Worm (Caenorhabditis elegans): ENCODE data around the gene F35F10.13.

The F35F10.13 gene

DNA sequence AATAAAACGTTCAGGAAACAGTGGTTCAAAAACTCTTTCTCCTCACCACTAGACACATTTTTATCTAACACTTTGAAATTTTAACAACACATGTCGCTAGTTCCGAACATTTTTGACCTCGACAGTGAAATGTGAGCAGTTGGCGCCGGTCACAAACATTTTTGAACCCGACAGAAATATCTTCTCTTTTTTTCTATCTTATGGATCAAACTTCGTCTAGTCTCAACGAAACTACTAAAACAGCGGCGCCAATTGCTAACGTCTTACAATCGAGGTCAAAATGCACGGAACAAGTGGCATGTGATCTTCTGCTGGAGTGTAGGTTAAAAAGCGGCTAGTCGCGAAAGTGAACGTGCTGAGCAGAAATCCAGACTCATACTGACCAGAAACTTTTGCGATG, 25.1 kb upstream of the F35F10.13 start:
- no peak for TF ChIP-seq nhr-23 (tag; optimal IDR thresholded peaks at IDR 0.05)
- TF ChIP-seq sma-9 (GFP tag; optimal IDR thresholded peaks at IDR 0.05) = peak; percentile 91
- TF ChIP-seq sma-9 (tag; optimal IDR thresholded peaks at IDR 0.05) = no peak
- peak; percentile 80 for TF ChIP-seq F13H6.1 (tag; optimal IDR thresholded peaks at IDR 0.05)

DNA sequence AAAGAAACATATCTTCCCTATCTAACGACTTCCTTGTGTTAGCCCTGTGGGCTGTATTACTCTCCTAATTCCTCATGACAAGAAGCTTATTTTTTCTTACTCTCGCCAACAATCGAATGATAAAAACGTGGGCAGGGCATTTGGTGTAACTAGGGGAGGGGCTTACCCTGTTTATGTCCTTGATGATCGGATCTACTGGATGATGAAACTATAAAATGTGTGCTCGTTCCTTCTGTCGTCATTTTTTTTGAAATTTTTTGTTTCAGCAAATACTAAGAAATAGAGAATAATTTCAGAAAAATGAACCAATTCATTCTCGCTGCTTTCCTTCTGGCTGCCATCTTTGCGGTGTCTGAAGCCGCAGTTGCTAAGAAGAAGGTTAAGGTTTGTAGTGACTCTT, 23.6 kb upstream of the F35F10.13 start, which contains the start of gene C17B7.3:
TSS of gene C17B7.3 (plus strand) at position 301 of the 400 bp plus-strand sequence.
- no peak for TF ChIP-seq egl-27 (tag; optimal IDR thresholded peaks at IDR 0.05)
- no peak for TF ChIP-seq peb-1 (tag; optimal IDR thresholded peaks at IDR 0.05)
- no peak for TF ChIP-seq sma-9 (GFP tag; optimal IDR thresholded peaks at IDR 0.05)
- TF ChIP-seq sma-9 (tag; optimal IDR thresholded peaks at IDR 0.05) = no peak
- TF ChIP-seq nhr-25 (tag; optimal IDR thresholded peaks at IDR 0.05) = no peak
- TF ChIP-seq aly-2 (tag; optimal IDR thresholded peaks at IDR 0.05) = no peak
- TF ChIP-seq Y55F3AM.14 (GFP tag; optimal IDR thresholded peaks at IDR 0.05) = no peak
- TF ChIP-seq unc-39 (tag; optimal IDR thresholded peaks at IDR 0.05) = no peak
- TF ChIP-seq nhr-237 (tag; optimal IDR thresholded peaks at IDR 0.05) = no peak
- TF ChIP-seq sma-3 (GFP tag; optimal IDR thresholded peaks at IDR 0.05) = no peak
- no peak for TF ChIP-seq unc-62 (GFP tag; optimal IDR thresholded peaks at IDR 0.05)
- TF ChIP-seq elt-3 (tag; optimal IDR thresholded peaks at IDR 0.05) = no peak
- TF ChIP-seq nhr-129 (tag; optimal IDR thresholded peaks at IDR 0.05) = no peak
- no peak for TF ChIP-seq fos-1 (tag; optimal IDR thresholded peaks at IDR 0.05)
- no peak for TF ChIP-seq ZK546.5 (tag; optimal IDR thresholded peaks at IDR 0.05)
- TF ChIP-seq ceh-82 (tag; optimal IDR thresholded peaks at IDR 0.05) = no peak

DNA sequence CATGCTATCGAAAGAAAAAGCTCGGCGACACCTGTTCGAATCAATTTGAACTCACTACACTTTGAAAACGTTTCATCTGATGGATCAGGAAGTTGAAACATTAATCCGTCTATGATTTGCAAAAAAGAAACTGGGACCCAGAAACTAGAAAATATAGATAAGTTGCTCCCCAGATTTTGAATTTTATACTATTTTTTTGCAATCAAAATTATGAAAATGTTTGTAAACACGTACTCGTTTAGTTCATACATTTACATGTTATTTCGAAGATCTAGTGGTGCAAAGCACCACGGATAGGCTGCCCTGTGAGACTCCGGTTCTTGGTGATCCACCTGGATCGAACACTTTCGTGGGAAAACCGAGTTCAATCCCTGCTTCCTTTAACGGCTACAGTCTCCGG, 23.0 kb upstream of the F35F10.13 start, which contains the start of gene C17B7.10:
TSS of gene C17B7.10 (minus strand) at position 101 of the 400 bp plus-strand sequence.
- TF ChIP-seq nhr-25 (tag; optimal IDR thresholded peaks at IDR 0.05) (no peak), sma-9 (GFP tag; optimal IDR thresholded peaks at IDR 0.05) (peak; percentile 40), sma-9 (tag; optimal IDR thresholded peaks at IDR 0.05) (no peak)

DNA sequence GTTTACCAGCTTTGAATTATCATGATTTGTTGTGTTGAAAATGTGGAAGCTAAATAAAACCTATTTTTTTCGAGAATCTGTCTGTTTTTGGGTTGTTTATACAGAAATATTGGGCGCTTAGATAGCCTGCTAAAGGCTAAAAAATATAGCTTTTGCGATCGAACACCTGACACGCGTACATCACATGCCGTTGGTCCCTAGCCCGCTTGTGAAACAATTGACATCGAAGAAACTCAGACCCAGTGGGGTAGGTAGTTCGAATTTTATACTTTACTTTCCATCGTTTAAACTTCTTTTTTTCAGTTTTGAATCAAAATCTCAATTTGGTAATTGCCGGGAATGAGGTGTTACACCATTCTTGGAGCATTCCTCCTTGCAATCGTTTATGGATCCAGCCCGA, 20.1 kb upstream of the F35F10.13 start, which contains the start of gene C17B7.4:
TSS of gene C17B7.4 (plus strand) at position 301 of the 400 bp plus-strand sequence.
- TF ChIP-seq dmd-4 (tag; optimal IDR thresholded peaks at IDR 0.05) (no peak), elt-1 (tag; optimal IDR thresholded peaks at IDR 0.05) (no peak), lsy-2 (tag; optimal IDR thresholded peaks at IDR 0.05) (no peak), ztf-1 (GFP tag; conservative IDR thresholded peaks at IDR 0.05) (no peak), nhr-10 (tag; optimal IDR thresholded peaks at IDR 0.05) (no peak), nhr-25 (tag; optimal IDR thresholded peaks at IDR 0.05) (no peak)

DNA sequence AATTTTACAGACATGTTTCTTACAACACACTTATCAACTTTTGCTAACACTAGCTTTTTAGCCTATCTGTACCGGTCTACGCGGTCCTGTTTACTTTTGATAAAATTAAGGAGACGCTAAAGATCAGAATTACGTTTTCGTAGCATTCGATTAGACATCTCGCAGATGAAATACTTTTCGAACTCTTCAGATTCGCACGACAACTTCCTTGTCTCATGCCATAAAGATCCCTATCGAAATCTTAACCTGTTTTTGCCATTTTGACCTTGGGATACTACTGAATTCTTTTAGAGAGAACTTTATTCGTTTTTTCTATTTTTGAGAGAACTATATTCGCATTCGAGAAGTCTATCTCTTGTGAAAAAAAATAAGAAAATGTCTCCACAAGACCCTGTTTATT, 14.5 kb upstream of the F35F10.13 start, which contains the start of gene C17B7.5:
TSS of gene C17B7.5 (plus strand) at position 301 of the 400 bp plus-strand sequence.
- TF ChIP-seq gmeb-1 (tag; optimal IDR thresholded peaks at IDR 0.05) (no peak), mdl-1 (tag; optimal IDR thresholded peaks at IDR 0.05) (no peak), ztf-11 (tag; optimal IDR thresholded peaks at IDR 0.05) (no peak)

DNA sequence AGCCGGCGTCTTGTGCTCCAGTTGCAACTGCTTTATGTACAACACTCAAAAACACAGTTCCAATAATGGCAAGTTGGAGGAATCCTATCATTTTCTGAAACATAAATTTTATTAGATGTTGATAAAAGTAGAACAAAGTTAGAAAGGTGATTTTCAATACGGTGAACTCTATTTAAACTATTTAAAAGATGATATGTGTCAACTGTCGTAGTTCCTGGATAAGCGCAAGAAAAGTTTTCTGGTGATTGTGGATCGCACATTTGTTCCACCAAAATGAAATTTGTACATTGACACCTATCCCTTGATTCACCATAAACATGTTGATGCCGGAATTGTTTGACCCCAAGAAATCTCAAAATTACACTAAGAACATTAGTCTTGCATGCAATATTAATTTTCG, 13.1 kb upstream of the F35F10.13 start, which contains the start of gene C17B7.9:
TSS of gene C17B7.9 (minus strand) at position 101 of the 400 bp plus-strand sequence.
- TF ChIP-seq ama-1 (optimal IDR thresholded peaks at IDR 0.05) (no peak), snpc-4 (tag; optimal IDR thresholded peaks at IDR 0.05) (no peak), zag-1 (tag; optimal IDR thresholded peaks at IDR 0.05) (no peak), ZK546.5 (tag; optimal IDR thresholded peaks at IDR 0.05) (no peak), nhr-11 (tag; optimal IDR thresholded peaks at IDR 0.05) (no peak), nhr-129 (tag; optimal IDR thresholded peaks at IDR 0.05) (no peak), sma-9 (GFP tag; optimal IDR thresholded peaks at IDR 0.05) (no peak), sma-9 (tag; optimal IDR thresholded peaks at IDR 0.05) (no peak), lin-11 (tag; optimal IDR thresholded peaks at IDR 0.05) (no peak)

DNA sequence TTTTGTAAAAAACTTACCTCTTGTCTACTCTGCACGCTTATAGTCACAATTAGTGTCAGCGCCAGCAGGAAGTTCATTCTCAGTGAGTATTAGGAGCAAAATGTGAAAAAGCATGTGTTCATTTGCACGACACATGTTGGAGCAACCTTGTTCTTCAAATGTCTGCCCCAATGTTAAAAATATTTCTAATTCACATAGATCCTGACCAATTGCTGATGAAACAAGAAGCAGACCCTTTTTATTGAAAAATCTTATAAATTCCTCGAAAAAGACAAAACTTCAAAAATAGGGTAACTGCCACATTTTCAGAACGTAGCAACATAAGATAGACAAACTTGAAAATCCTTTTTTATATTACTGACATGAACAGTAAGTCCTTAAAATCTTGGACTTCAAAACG, 5.3 kb upstream of the F35F10.13 start, which contains the start of gene C17B7.8:
TSS of gene C17B7.8 (minus strand) at position 101 of the 400 bp plus-strand sequence.
- TF ChIP-seq nhr-77 (tag; optimal IDR thresholded peaks at IDR 0.05) (no peak), sma-9 (GFP tag; optimal IDR thresholded peaks at IDR 0.05) (no peak), sma-9 (tag; optimal IDR thresholded peaks at IDR 0.05) (no peak), gmeb-1 (tag; optimal IDR thresholded peaks at IDR 0.05) (no peak), mdl-1 (tag; optimal IDR thresholded peaks at IDR 0.05) (no peak), lsy-2 (tag; optimal IDR thresholded peaks at IDR 0.05) (no peak), alr-1 (tag; optimal IDR thresholded peaks at IDR 0.05) (no peak), egl-27 (tag; optimal IDR thresholded peaks at IDR 0.05) (no peak), unc-55 (GFP tag; optimal IDR thresholded peaks at IDR 0.05) (no peak), sem-4 (tag; optimal IDR thresholded peaks at IDR 0.05) (no peak), ceh-82 (tag; optimal IDR thresholded peaks at IDR 0.05) (no peak), nhr-12 (tag; optimal IDR thresholded peaks at IDR 0.05) (no peak), sma-3 (GFP tag; optimal IDR thresholded peaks at IDR 0.05) (no peak), ZK546.5 (tag; optimal IDR thresholded peaks at IDR 0.05) (no peak), nhr-21 (tag; optimal IDR thresholded peaks at IDR 0.05) (no peak), peb-1 (tag; optimal IDR thresholded peaks at IDR 0.05) (no peak)
